Worm (Caenorhabditis elegans) whole organism, L4 larva: ENCODE data around the gene srh-41.

Source experiments
- F37D6.2 ChIP-seq: sonication (generic microtip); optimal IDR thresholded peaks from 2 replicates; lab custom pipeline; 2016; ENCODE audit warnings: mild to moderate bottlenecking, missing genetic modification characterization, missing compliant biosample characterization
- R02D3.7 ChIP-seq: fragments of 150-350 bp; sonication (generic microtip); optimal IDR thresholded peaks from 3 replicates; lab custom pipeline; 2014; ENCODE audit warnings: missing biosample characterization, missing genetic modification characterization
- Y105C5A.15 ChIP-seq: fragments of 200-800 bp; sonication (Bioruptor generic); IDR thresholded peaks from 2 replicates; pipeline ENCODE4 v1.3.6; 2022; ENCODE audit warnings: missing genetic modification characterization, missing compliant biosample characterization
- ZK546.5 ChIP-seq, 2 experiments: sonication (generic microtip); optimal IDR thresholded peaks; 2 replicates each; lab custom pipeline; 2017; ENCODE audit warnings: missing biosample characterization in 2 of 2, missing genetic modification characterization in 2 of 2
- arid-1 ChIP-seq: fragments of 200-800 bp; sonication (Bioruptor generic); conservative IDR thresholded peaks from 2 replicates; pipeline ENCODE4 v1.3.6; 2022; ENCODE audit warnings: missing genetic modification reagents, missing genetic modification characterization, missing compliant biosample characterization
- ceh-20 ChIP-seq: fragments of 200-800 bp; sonication (Bioruptor generic); IDR thresholded peaks from 2 replicates; pipeline ENCODE4 v1.3.6; 2022; ENCODE audit warnings: missing genetic modification reagents, missing genetic modification characterization, missing compliant biosample characterization
- daf-12 ChIP-seq: fragments of 150-350 bp; optimal IDR thresholded peaks from 2 replicates; lab custom pipeline; 2014; ENCODE audit warnings: missing biosample characterization, missing genetic modification reagents, missing genetic modification characterization
- daf-16 ChIP-seq, 3 experiments: sonication (generic microtip); optimal IDR thresholded peaks; 2 replicates each; lab custom pipeline; 2016 to 2017; ENCODE audit warnings: missing genetic modification characterization in 3 of 3, missing genetic modification reagents in 3 of 3, mild to moderate bottlenecking in 2 of 3, missing compliant biosample characterization in 2 of 3, missing biosample characterization in 1 of 3, moderate library complexity in 1 of 3
- dmd-6 ChIP-seq: fragments of 200-800 bp; sonication (Bioruptor generic); IDR thresholded peaks from 2 replicates; pipeline ENCODE4 v1.3.6; 2022; ENCODE audit warnings: missing genetic modification reagents, missing genetic modification characterization, missing compliant biosample characterization
- egl-27 ChIP-seq: sonication (generic microtip); optimal IDR thresholded peaks from 3 replicates; lab custom pipeline; 2017; ENCODE audit warnings: missing biosample characterization, missing genetic modification reagents, missing genetic modification characterization
- gei-8 ChIP-seq: fragments of 200-800 bp; sonication (Bioruptor generic); optimal IDR thresholded peaks from 2 replicates; lab custom pipeline; 2018; ENCODE audit warnings: mild to moderate bottlenecking, missing genetic modification characterization, missing compliant biosample characterization
- lir-3 ChIP-seq: sonication (generic microtip); optimal IDR thresholded peaks from 2 replicates; lab custom pipeline; 2016; ENCODE audit warnings: mild to moderate bottlenecking, missing genetic modification characterization, missing compliant biosample characterization
- madf-5 ChIP-seq, 2 experiments: fragments of 200-800 bp; sonication (Bioruptor generic); IDR thresholded peaks; 2 replicates each; pipeline ENCODE4 v1.3.6; 2022; ENCODE audit warnings: missing compliant biosample characterization in 2 of 2, missing genetic modification characterization in 2 of 2
- mdl-1 ChIP-seq, 2 experiments: fragments of 150-350 bp in 1 of 2; sonication (generic microtip) in 1 of 2; optimal IDR thresholded peaks; 2 replicates each; lab custom pipeline; 2014 to 2017; ENCODE audit warnings: missing biosample characterization in 2 of 2, missing genetic modification characterization in 2 of 2
- mep-1 ChIP-seq: fragments of 150-350 bp; sonication (generic microtip); optimal IDR thresholded peaks from 3 replicates; lab custom pipeline; 2014; ENCODE audit warnings: missing biosample characterization, missing genetic modification characterization
- mes-2 ChIP-seq: sonication (generic microtip); optimal IDR thresholded peaks from 2 replicates; lab custom pipeline; 2016; ENCODE audit warnings: missing genotype, mild to moderate bottlenecking, missing genetic modification characterization, missing compliant biosample characterization; ENCODE audit not compliant: poor library complexity, severe bottlenecking
- nhr-10 ChIP-seq: fragments of 150-350 bp; optimal IDR thresholded peaks from 2 replicates; lab custom pipeline; 2014; ENCODE audit warnings: missing biosample characterization, missing genetic modification characterization
- nhr-102 ChIP-seq: sonication (generic microtip); optimal IDR thresholded peaks from 2 replicates; lab custom pipeline; 2016; ENCODE audit warnings: mild to moderate bottlenecking, missing genetic modification characterization, moderate library complexity, missing compliant biosample characterization
- nhr-237 ChIP-seq: sonication (generic microtip); optimal IDR thresholded peaks from 2 replicates; lab custom pipeline; 2017; ENCODE audit warnings: missing biosample characterization, missing genetic modification characterization
- nhr-28 ChIP-seq: fragments of 150-350 bp; optimal IDR thresholded peaks from 2 replicates; lab custom pipeline; 2014; ENCODE audit warnings: missing biosample characterization, missing genetic modification characterization
- nhr-42 ChIP-seq: fragments of 200-800 bp; sonication (Bioruptor generic); IDR thresholded peaks from 2 replicates; pipeline ENCODE4 v1.3.6; 2022; ENCODE audit warnings: missing genetic modification characterization, missing compliant biosample characterization
- pqm-1 ChIP-seq: sonication (generic microtip); optimal IDR thresholded peaks from 2 replicates; lab custom pipeline; 2017; ENCODE audit warnings: missing biosample characterization, missing genetic modification characterization
- sdz-12 ChIP-seq: fragments of 200-800 bp; sonication (Bioruptor generic); optimal IDR thresholded peaks from 2 replicates; lab custom pipeline; 2018; ENCODE audit warnings: mild to moderate bottlenecking, missing genetic modification characterization, missing compliant biosample characterization
- set-16 ChIP-seq: fragments of 200-800 bp; sonication (Bioruptor generic); IDR thresholded peaks from 2 replicates; pipeline ENCODE4 v1.3.6; 2022; ENCODE audit warnings: missing genetic modification reagents, missing genetic modification characterization, missing compliant biosample characterization
- snpc-4 ChIP-seq: fragments of 150-350 bp; optimal IDR thresholded peaks from 2 replicates; lab custom pipeline; 2014; ENCODE audit warnings: missing biosample characterization, missing genetic modification characterization
- tra-1 ChIP-seq: fragments of 200-800 bp; sonication (Bioruptor generic); IDR thresholded peaks from 2 replicates; pipeline ENCODE4 v1.3.6; 2022; ENCODE audit warnings: missing genetic modification reagents, missing genetic modification characterization, missing compliant biosample characterization
- unc-130 ChIP-seq: sonication (generic microtip); optimal IDR thresholded peaks from 2 replicates; lab custom pipeline; 2016; ENCODE audit warnings: missing genetic modification reagents, missing genetic modification characterization, missing compliant biosample characterization
- unc-62 ChIP-seq, 3 experiments: fragments of 150-350 bp in 1 of 3; sonication (generic microtip); optimal IDR thresholded peaks in 2 of 3; peaks in 1 of 3; 1 replicate in 1 of 3; 2 replicates in 2 of 3; lab custom pipeline; 2014 to 2017; ENCODE audit warnings: missing biosample characterization in 3 of 3, missing genetic modification characterization in 3 of 3, missing genetic modification reagents in 3 of 3, missing genotype in 1 of 3
- zip-2 ChIP-seq: fragments of 150-350 bp; optimal IDR thresholded peaks from 2 replicates; lab custom pipeline; 2014; ENCODE audit warnings: missing biosample characterization, missing genetic modification characterization

srh-41 gene

ce11 chrII:14294390-14294789 is 7.2 kb upstream of the srh-41 start:
- no peak for TF ChIP-seq daf-12 (tag; lab: Kevin White, UChicago)
- no peak for TF ChIP-seq madf-5 (GFP tag; IDR thresholded peaks at IDR 0.05; lab: Robert Waterston, UW)
- TF ChIP-seq egl-27 (tag; lab: Kevin White, UChicago) = no peak
- peak in 1 of 2 experiments; percentile 79 for TF ChIP-seq unc-62 (GFP tag; optimal IDR thresholded peaks at IDR 0.05 in 1 of 2; lab: Kevin White, UChicago)
- TF ChIP-seq unc-62 (tag; optimal IDR thresholded peaks at IDR 0.05; lab: Kevin White, UChicago) = no peak
- TF ChIP-seq sdz-12 (GFP tag; lab: Kevin White, UChicago) = no peak
- TF ChIP-seq nhr-237 (tag; lab: Kevin White, UChicago) = no peak

- TF ChIP-seq madf-5 (GFP tag; IDR thresholded peaks at IDR 0.05; lab: Robert Waterston, UW) (no peak), mdl-1 (tag; optimal IDR thresholded peaks at IDR 0.05; lab: Kevin White, UChicago) (peak in 1 of 2 experiments; percentile 18), tra-1 (GFP tag; lab: Robert Waterston, UW) (no peak), nhr-28 (tag; lab: Kevin White, UChicago) (peak; percentile 1), mes-2 (no peak)
- TF ChIP-seq, all 104 proteins: peak for 2
Measured at ce11 chrII:14292519-14292918, 5.3 kb upstream of the srh-41 start, which contains the start of gene Y54G11A.4. Y54G11A.4 (plus strand) TSS chrII:14292819.

ce11 chrII:14291854-14292253 is 4.7 kb upstream of the srh-41 start:
- TF ChIP-seq nhr-42 (GFP tag; lab: Robert Waterston, UW) = 0 out of 2 replicates have a peak, but pooled peaks have one; percentile 36

- no peak for TF ChIP-seq ceh-20 (GFP tag; lab: Robert Waterston, UW)
- TF ChIP-seq dmd-6 (GFP tag; lab: Robert Waterston, UW) = peak; percentile 31; the same call in 1 of the 2 replicates
- TF ChIP-seq pqm-1 (tag; lab: Kevin White, UChicago) = peak; percentile 8
- TF ChIP-seq daf-16 (GFP tag; optimal IDR thresholded peaks at IDR 0.05; lab: Kevin White, UChicago) = no peak
- peak; percentile 83 for TF ChIP-seq daf-16 (tag; optimal IDR thresholded peaks at IDR 0.05; lab: Kevin White, UChicago)
- no peak for TF ChIP-seq mes-2
- peak; percentile 57 for TF ChIP-seq nhr-28 (tag; lab: Kevin White, UChicago)
- TF ChIP-seq unc-62 (GFP tag; optimal IDR thresholded peaks at IDR 0.05 in 1 of 2; lab: Kevin White, UChicago) = no peak
- TF ChIP-seq unc-62 (tag; optimal IDR thresholded peaks at IDR 0.05; lab: Kevin White, UChicago) = no peak
- no peak for TF ChIP-seq ZK546.5 (tag; optimal IDR thresholded peaks at IDR 0.05; lab: Kevin White, UChicago)
- TF ChIP-seq, all 104 proteins: peak for 4
Measured at ce11 chrII:14290846-14291245, 3.7 kb upstream of the srh-41 start.

ce11 chrII:14288968-14289367 is 1.8 kb upstream of the srh-41 start, which contains the start of gene srh-42:
srh-42 (minus strand) TSS chrII:14289068.
- no peak for TF ChIP-seq snpc-4 (tag; lab: Kevin White, UChicago)

- TF ChIP-seq R02D3.7 (tag; lab: Kevin White, UChicago) (no peak), ceh-20 (GFP tag; lab: Robert Waterston, UW) (no peak), nhr-10 (tag; lab: Kevin White, UChicago) (no peak)
Measured at ce11 chrII:14276409-14276808, 10.8 kb downstream of the srh-41 start, which contains the start of gene Y54G11A.3. Y54G11A.3 (plus strand) TSS chrII:14276621.

- peak; percentile 71; the same call in 1 of the 2 replicates for TF ChIP-seq nhr-42 (GFP tag; lab: Robert Waterston, UW)
- TF ChIP-seq set-16 = 0 out of 2 replicates have a peak, but pooled peaks have one; percentile 10
Measured at ce11 chrII:14275045-14275444, 12.1 kb downstream of the srh-41 start.

- TF ChIP-seq gei-8 (GFP tag; lab: Kevin White, UChicago) = no peak
- no peak for TF ChIP-seq unc-62 (GFP tag; optimal IDR thresholded peaks at IDR 0.05 in 1 of 2; lab: Kevin White, UChicago)
- TF ChIP-seq unc-62 (tag; optimal IDR thresholded peaks at IDR 0.05; lab: Kevin White, UChicago) = no peak
- TF ChIP-seq unc-130 (GFP tag; lab: Kevin White, UChicago) = no peak
- no peak for TF ChIP-seq nhr-102 (tag; lab: Kevin White, UChicago)
- TF ChIP-seq mes-2 = no peak
- no peak for TF ChIP-seq mep-1
- no peak for TF ChIP-seq lir-3 (tag; lab: Kevin White, UChicago)
- no peak for TF ChIP-seq arid-1 (GFP tag; lab: Robert Waterston, UW)
- no peak for TF ChIP-seq Y105C5A.15 (GFP tag; lab: Robert Waterston, UW)
- no peak for TF ChIP-seq F37D6.2 (tag; lab: Kevin White, UChicago)
- no peak for TF ChIP-seq zip-2 (tag; lab: Kevin White, UChicago)
Measured at ce11 chrII:14269839-14270238, 17.3 kb downstream of the srh-41 start.
